Fruit fly (Drosophila melanogaster) whole organism, adult: Measurements from ENCODE around the gene tup.

Experiments used
- CG12768 ChIP-seq: fragments of 200-800 bp; sonication (Bioruptor generic); optimal IDR thresholded peaks from 2 replicates; lab custom pipeline; 2017; ENCODE audit warnings: missing biosample characterization, missing genetic modification characterization, mild to moderate bottlenecking, moderate library complexity, missing genetic modification reagents
- CG14711 ChIP-seq: fragments of 200-800 bp; sonication (Bioruptor generic); optimal IDR thresholded peaks from 2 replicates; lab custom pipeline; 2018; ENCODE audit warnings: missing biosample characterization, mild to moderate bottlenecking, missing genetic modification characterization, moderate library complexity
- CG5204 ChIP-seq: fragments of 200-800 bp; sonication (Bioruptor generic); optimal IDR thresholded peaks from 2 replicates; lab custom pipeline; 2016; ENCODE audit warnings: missing biosample characterization, missing genetic modification characterization
- Clk ChIP-seq: fragments of 200-800 bp; sonication (Bioruptor generic); optimal IDR thresholded peaks from 2 replicates; lab custom pipeline; 2017; ENCODE audit warnings: missing biosample characterization, missing genetic modification characterization
- Crg-1 ChIP-seq: fragments of 200-800 bp; sonication (Bioruptor generic); optimal IDR thresholded peaks from 2 replicates; lab custom pipeline; 2016; ENCODE audit warnings: missing biosample characterization, missing genetic modification characterization
- cnc ChIP-seq, 2 experiments: fragments of >200 bp; optimal IDR thresholded peaks; 2 replicates each; lab custom pipeline; 2017
- tj ChIP-seq: fragments of 200-800 bp; sonication (Bioruptor generic); optimal IDR thresholded peaks from 3 replicates; lab custom pipeline; 2017; ENCODE audit warnings: missing biosample characterization, mild to moderate bottlenecking, missing genetic modification characterization, moderate library complexity

DNA sequence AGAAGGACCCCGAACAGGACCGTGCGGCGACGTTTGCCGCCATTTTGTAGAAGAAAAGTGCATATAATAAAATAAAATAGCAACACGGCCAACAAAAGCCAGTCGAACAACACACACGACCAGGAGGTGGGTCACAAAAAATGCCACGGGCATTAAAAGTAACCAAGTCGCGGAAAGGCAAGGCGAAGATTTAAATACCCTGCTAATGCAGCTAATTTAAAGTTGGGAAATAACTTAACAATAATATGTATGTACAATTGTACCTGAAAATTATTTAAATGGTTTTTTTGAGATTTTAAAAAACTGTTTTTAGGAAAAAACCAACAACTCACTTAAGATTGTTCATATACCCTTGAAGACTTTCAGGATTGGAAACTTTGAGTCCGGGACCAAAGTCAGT, 48.5 kb upstream of the tup start:
- TF ChIP-seq CG5204 (GFP tag; lab: Kevin White, UChicago) (no peak), Clk (GFP tag; lab: Kevin White, UChicago) (no peak), cnc (optimal IDR thresholded peaks at IDR 0.05; lab: Kevin White, UChicago) (no peak), CG12768 (GFP tag; lab: Kevin White, UChicago) (no peak), tj (GFP tag; lab: Kevin White, UChicago) (no peak), CG14711 (tag; lab: Kevin White, UChicago) (no peak), Crg-1 (GFP tag; lab: Kevin White, UChicago) (no peak)
